Worm (Caenorhabditis elegans) whole organism, L4 larva: ENCODE measurements around the gene cfz-2.

Experiments
- R02D3.7 ChIP-seq: fragments of 150-350 bp; sonication (generic microtip); optimal IDR thresholded peaks from 3 replicates; lab custom pipeline; 2014; ENCODE audit warnings: missing biosample characterization, missing genetic modification characterization
- aly-2 ChIP-seq: sonication (generic microtip); optimal IDR thresholded peaks from 2 replicates; lab custom pipeline; 2018; ENCODE audit warnings: missing biosample characterization, missing genetic modification characterization
- ceh-20 ChIP-seq: fragments of 200-800 bp; sonication (Bioruptor generic); IDR thresholded peaks from 2 replicates; pipeline ENCODE4 v1.3.6; 2022; ENCODE audit warnings: missing genetic modification reagents, missing genetic modification characterization, missing compliant biosample characterization
- fos-1 ChIP-seq: fragments of 150-350 bp; optimal IDR thresholded peaks from 2 replicates; lab custom pipeline; 2014; ENCODE audit warnings: missing biosample characterization, missing genetic modification characterization
- mep-1 ChIP-seq: fragments of 150-350 bp; sonication (generic microtip); optimal IDR thresholded peaks from 3 replicates; lab custom pipeline; 2014; ENCODE audit warnings: missing biosample characterization, missing genetic modification characterization
- nhr-10 ChIP-seq: fragments of 150-350 bp; optimal IDR thresholded peaks from 2 replicates; lab custom pipeline; 2014; ENCODE audit warnings: missing biosample characterization, missing genetic modification characterization
- nhr-77 ChIP-seq: fragments of 150-350 bp; optimal IDR thresholded peaks from 2 replicates; lab custom pipeline; 2014; ENCODE audit warnings: missing biosample characterization, missing genetic modification characterization
- set-16 ChIP-seq: fragments of 200-800 bp; sonication (Bioruptor generic); IDR thresholded peaks from 2 replicates; pipeline ENCODE4 v1.3.6; 2022; ENCODE audit warnings: missing genetic modification reagents, missing genetic modification characterization, missing compliant biosample characterization
- snpc-4 ChIP-seq: fragments of 150-350 bp; optimal IDR thresholded peaks from 2 replicates; lab custom pipeline; 2014; ENCODE audit warnings: missing biosample characterization, missing genetic modification characterization
- tag-97 ChIP-seq: fragments of 200-800 bp; sonication (Bioruptor generic); IDR thresholded peaks from 2 replicates; pipeline ENCODE4 v1.3.6; 2022; ENCODE audit warnings: missing genetic modification characterization, missing compliant biosample characterization
- zag-1 ChIP-seq: fragments of 150-350 bp; optimal IDR thresholded peaks from 2 replicates; lab custom pipeline; 2014; ENCODE audit warnings: missing biosample characterization, missing genetic modification characterization
- zfp-2 ChIP-seq: sonication (generic microtip); optimal IDR thresholded peaks from 2 replicates; lab custom pipeline; 2016; ENCODE audit warnings: mild to moderate bottlenecking, missing genetic modification characterization, missing compliant biosample characterization
- zip-11 ChIP-seq: fragments of 200-800 bp; sonication (Bioruptor generic); IDR thresholded peaks from 2 replicates; pipeline ENCODE4 v1.3.6; 2022; ENCODE audit warnings: missing genetic modification characterization, missing compliant biosample characterization

ce11 chrV:3459919-3460318 lies 15.2 kb upstream of the cfz-2 start, which contains the start of gene slc-28.2:
- TF ChIP-seq nhr-10 (tag; lab: Kevin White, UChicago) (no peak), zip-11 (GFP tag; lab: Robert Waterston, UW) (no peak), zfp-2 (tag; lab: Kevin White, UChicago) (no peak), snpc-4 (tag; lab: Kevin White, UChicago) (no peak), zag-1 (tag; lab: Kevin White, UChicago) (no peak), R02D3.7 (tag; lab: Kevin White, UChicago) (no peak), set-16 (GFP tag; lab: Robert Waterston, UW) (no peak), fos-1 (no peak), tag-97 (GFP tag; lab: Robert Waterston, UW) (no peak), aly-2 (tag; lab: Kevin White, UChicago) (no peak), nhr-77 (tag; lab: Kevin White, UChicago) (no peak), ceh-20 (GFP tag; lab: Robert Waterston, UW) (no peak), mep-1 (tag; lab: Kevin White, UChicago) (no peak)
